Worm (Caenorhabditis elegans): Measurements from ENCODE around the gene dohh-1.

DNA sequence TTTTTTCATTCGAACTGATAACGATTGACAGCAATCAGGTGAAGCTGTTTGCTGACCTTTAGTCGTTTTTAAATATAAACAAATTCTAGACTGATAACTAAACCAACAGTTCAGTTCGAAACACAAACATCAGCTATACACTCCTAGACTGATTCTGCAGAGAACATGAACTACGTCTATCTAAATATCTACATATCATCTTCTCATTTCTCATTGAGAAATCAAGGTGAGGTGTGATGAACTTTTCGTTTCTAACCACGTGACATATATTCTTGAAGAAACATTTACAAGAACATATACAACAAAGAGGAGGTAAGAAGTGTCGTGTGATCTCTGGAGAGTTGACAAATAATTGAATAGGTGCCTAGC lies 22.6 kb upstream of the dohh-1 start:
- TF ChIP-seq ztf-23 (GFP tag; IDR thresholded peaks at IDR 0.05) (no peak), flt-1 (GFP tag; IDR thresholded peaks at IDR 0.05) (no peak)
